Worm (Caenorhabditis elegans) whole organism, L4/young adult: Measurements from ENCODE around the gene vps-45.

ENCODE experiments used
- W03F9.2 ChIP-seq: fragments of 150-350 bp; optimal IDR thresholded peaks from 2 replicates; lab custom pipeline; 2014; ENCODE audit warnings: missing biosample characterization, missing genetic modification characterization
- him-1 ChIP-seq: sonication (generic microtip); optimal IDR thresholded peaks from 2 replicates; lab custom pipeline; 2016; ENCODE audit warnings: missing genotype, missing genetic modification reagents, missing genetic modification characterization, missing compliant biosample characterization

DNA sequence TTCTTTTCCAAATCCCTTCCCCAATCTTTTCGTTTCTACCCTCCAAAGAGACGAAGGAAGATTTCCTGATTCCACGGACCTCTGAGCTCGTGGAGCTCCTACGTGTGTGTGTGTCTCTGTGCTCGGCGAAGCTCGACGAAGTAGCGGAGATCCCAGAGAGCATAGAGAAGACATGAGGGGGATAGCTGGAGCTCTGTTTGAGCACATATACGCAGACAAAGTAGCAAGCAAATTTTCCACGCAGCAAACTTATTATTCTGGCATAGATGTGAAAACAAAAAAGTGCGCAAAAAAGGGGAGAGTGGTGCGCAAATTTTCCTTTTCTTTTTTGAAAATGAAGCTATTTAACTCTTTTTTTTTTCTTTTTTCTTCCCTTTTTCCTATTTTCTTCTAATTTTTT lies 41.8 kb downstream of the vps-45 start:
- peak; percentile 60 for TF ChIP-seq him-1 (tag; lab: Kevin White, UChicago)
- TF ChIP-seq W03F9.2 (tag; lab: Kevin White, UChicago) = no peak
